Fruit fly (Drosophila melanogaster) whole organism: ENCODE data around the gene CycG.

Source experiments
- EcR ChIP-seq, 2 experiments: fragments of >200 bp; optimal IDR thresholded peaks; 2 replicates each; lab custom pipeline; 2017; ENCODE audit warnings: missing biosample characterization in 2 of 2, missing genetic modification characterization in 2 of 2, missing genetic modification reagents in 2 of 2
- psq ChIP-seq: fragments of >200 bp; optimal IDR thresholded peaks from 2 replicates; lab custom pipeline; 2017

- TF ChIP-seq psq (lab: Kevin White, UChicago) (no peak), EcR (GFP tag; optimal IDR thresholded peaks at IDR 0.05; lab: Kevin White, UChicago) (no peak)
Measured at dm6 chr3R:31605790-31606189, 6.7 kb downstream of the CycG start.
